Worm (Caenorhabditis elegans) whole organism, L4 larva: ENCODE data around the gene mec-17.

Source experiments
- F26F4.8 ChIP-seq: fragments of 200-800 bp; sonication (Bioruptor generic); conservative IDR thresholded peaks from 2 replicates; pipeline ENCODE4 v1.3.6; 2022; ENCODE audit warnings: missing genetic modification characterization, missing compliant biosample characterization
- F37D6.2 ChIP-seq: sonication (generic microtip); optimal IDR thresholded peaks from 2 replicates; lab custom pipeline; 2016; ENCODE audit warnings: mild to moderate bottlenecking, missing genetic modification characterization, missing compliant biosample characterization
- Y75B8A.6 ChIP-seq: fragments of 200-800 bp; sonication (Bioruptor generic); IDR thresholded peaks from 2 replicates; pipeline ENCODE4 v1.3.6; 2022; ENCODE audit warnings: missing genetic modification reagents, missing genetic modification characterization, missing compliant biosample characterization
- aha-1 ChIP-seq: fragments of 150-350 bp; peaks from one replicate; lab custom pipeline; 2014; ENCODE audit warnings: missing biosample characterization, missing genetic modification characterization
- ceh-28 ChIP-seq: fragments of 150-350 bp; optimal IDR thresholded peaks from 2 replicates; lab custom pipeline; 2014; ENCODE audit warnings: missing biosample characterization, missing genetic modification reagents, missing genetic modification characterization
- ceh-32 ChIP-seq: sonication (generic microtip); optimal IDR thresholded peaks from 2 replicates; lab custom pipeline; 2016; ENCODE audit warnings: mild to moderate bottlenecking, missing genetic modification characterization, missing compliant biosample characterization; ENCODE audit not compliant: poor library complexity
- ceh-44 ChIP-seq: fragments of 200-800 bp; sonication (Bioruptor generic); IDR thresholded peaks from 2 replicates; pipeline ENCODE4 v1.3.6; 2022; ENCODE audit warnings: missing genetic modification reagents, missing genetic modification characterization, missing compliant biosample characterization
- ctbp-1 ChIP-seq: fragments of 200-800 bp; sonication (Bioruptor generic); IDR thresholded peaks from 2 replicates; pipeline ENCODE4 v1.3.6; 2022; ENCODE audit warnings: missing genetic modification reagents, missing genetic modification characterization, missing compliant biosample characterization
- daf-12 ChIP-seq: fragments of 150-350 bp; optimal IDR thresholded peaks from 2 replicates; lab custom pipeline; 2014; ENCODE audit warnings: missing biosample characterization, missing genetic modification reagents, missing genetic modification characterization
- daf-16 ChIP-seq, 3 experiments: sonication (generic microtip); optimal IDR thresholded peaks; 2 replicates each; lab custom pipeline; 2016 to 2017; ENCODE audit warnings: missing genetic modification characterization in 3 of 3, missing genetic modification reagents in 3 of 3, mild to moderate bottlenecking in 2 of 3, missing compliant biosample characterization in 2 of 3, missing biosample characterization in 1 of 3, moderate library complexity in 1 of 3
- dmd-6 ChIP-seq: fragments of 200-800 bp; sonication (Bioruptor generic); IDR thresholded peaks from 2 replicates; pipeline ENCODE4 v1.3.6; 2022; ENCODE audit warnings: missing genetic modification reagents, missing genetic modification characterization, missing compliant biosample characterization
- dpl-1 ChIP-seq: fragments of 150-350 bp; optimal IDR thresholded peaks from 2 replicates; lab custom pipeline; 2014; ENCODE audit warnings: missing biosample characterization, missing genetic modification reagents, missing genetic modification characterization
- duxl-1 ChIP-seq: sonication (generic microtip); optimal IDR thresholded peaks from 2 replicates; lab custom pipeline; 2016; ENCODE audit warnings: mild to moderate bottlenecking, missing genetic modification characterization, moderate library complexity, missing compliant biosample characterization; ENCODE audit not compliant: poor library complexity
- dve-1 ChIP-seq: sonication (generic microtip); optimal IDR thresholded peaks from 2 replicates; lab custom pipeline; 2017; ENCODE audit warnings: antibody characterized with exemption, mild to moderate bottlenecking, missing genetic modification characterization, missing compliant biosample characterization; ENCODE audit not compliant: insufficient read depth
- egl-27 ChIP-seq: sonication (generic microtip); optimal IDR thresholded peaks from 3 replicates; lab custom pipeline; 2017; ENCODE audit warnings: missing biosample characterization, missing genetic modification reagents, missing genetic modification characterization
- hlh-30 ChIP-seq: sonication (generic microtip); optimal IDR thresholded peaks from 2 replicates; lab custom pipeline; 2017; ENCODE audit warnings: antibody characterized with exemption, mild to moderate bottlenecking, missing genetic modification characterization, missing compliant biosample characterization; ENCODE audit not compliant: insufficient read depth
- lin-1 ChIP-seq: fragments of 200-800 bp; sonication (Bioruptor generic); IDR thresholded peaks from 2 replicates; pipeline ENCODE4 v1.3.6; 2022; ENCODE audit warnings: missing genetic modification reagents, missing genetic modification characterization, missing compliant biosample characterization
- lin-38 ChIP-seq: fragments of 200-800 bp; sonication (Bioruptor generic); IDR thresholded peaks from 2 replicates; pipeline ENCODE4 v1.3.6; 2022; ENCODE audit warnings: missing genetic modification reagents, missing genetic modification characterization, missing compliant biosample characterization
- lir-3 ChIP-seq: sonication (generic microtip); optimal IDR thresholded peaks from 2 replicates; lab custom pipeline; 2016; ENCODE audit warnings: mild to moderate bottlenecking, missing genetic modification characterization, missing compliant biosample characterization
- madf-9 ChIP-seq: fragments of 200-800 bp; sonication (Bioruptor generic); conservative IDR thresholded peaks from 2 replicates; pipeline ENCODE4 v1.3.6; 2022; ENCODE audit warnings: missing genetic modification reagents, missing genetic modification characterization, missing compliant biosample characterization
- mes-2 ChIP-seq: sonication (generic microtip); optimal IDR thresholded peaks from 2 replicates; lab custom pipeline; 2016; ENCODE audit warnings: missing genotype, mild to moderate bottlenecking, missing genetic modification characterization, missing compliant biosample characterization; ENCODE audit not compliant: poor library complexity, severe bottlenecking
- mxl-2 ChIP-seq: fragments of 200-800 bp; sonication (Bioruptor generic); conservative IDR thresholded peaks from 2 replicates; pipeline ENCODE4 v1.3.6; 2022; ENCODE audit warnings: missing genetic modification reagents, missing genetic modification characterization, missing compliant biosample characterization
- nhr-237 ChIP-seq: sonication (generic microtip); optimal IDR thresholded peaks from 2 replicates; lab custom pipeline; 2017; ENCODE audit warnings: missing biosample characterization, missing genetic modification characterization
- nhr-28 ChIP-seq: fragments of 150-350 bp; optimal IDR thresholded peaks from 2 replicates; lab custom pipeline; 2014; ENCODE audit warnings: missing biosample characterization, missing genetic modification characterization
- nhr-42 ChIP-seq: fragments of 200-800 bp; sonication (Bioruptor generic); IDR thresholded peaks from 2 replicates; pipeline ENCODE4 v1.3.6; 2022; ENCODE audit warnings: missing genetic modification characterization, missing compliant biosample characterization
- nhr-6 ChIP-seq: fragments of 150-350 bp; optimal IDR thresholded peaks from 2 replicates; lab custom pipeline; 2014; ENCODE audit warnings: missing biosample characterization, missing genetic modification characterization
- nhr-76 ChIP-seq: fragments of 150-350 bp; optimal IDR thresholded peaks from 2 replicates; lab custom pipeline; 2014; ENCODE audit warnings: missing biosample characterization, missing genetic modification characterization
- pqm-1 ChIP-seq: sonication (generic microtip); optimal IDR thresholded peaks from 2 replicates; lab custom pipeline; 2017; ENCODE audit warnings: missing biosample characterization, missing genetic modification characterization
- rbr-2 ChIP-seq: sonication (generic microtip); optimal IDR thresholded peaks from 2 replicates; lab custom pipeline; 2016; ENCODE audit warnings: missing genotype, missing genetic modification characterization, missing compliant biosample characterization
- sdz-12 ChIP-seq: fragments of 200-800 bp; sonication (Bioruptor generic); optimal IDR thresholded peaks from 2 replicates; lab custom pipeline; 2018; ENCODE audit warnings: mild to moderate bottlenecking, missing genetic modification characterization, missing compliant biosample characterization
- snpc-1.2 ChIP-seq: fragments of 200-800 bp; sonication (Bioruptor generic); IDR thresholded peaks from 2 replicates; pipeline ENCODE4 v1.3.6; 2022; ENCODE audit warnings: missing genetic modification reagents, missing genetic modification characterization, missing compliant biosample characterization
- tra-1 ChIP-seq: fragments of 200-800 bp; sonication (Bioruptor generic); IDR thresholded peaks from 2 replicates; pipeline ENCODE4 v1.3.6; 2022; ENCODE audit warnings: missing genetic modification reagents, missing genetic modification characterization, missing compliant biosample characterization
- unc-62 ChIP-seq, 3 experiments: fragments of 150-350 bp in 1 of 3; sonication (generic microtip); optimal IDR thresholded peaks in 2 of 3; peaks in 1 of 3; 1 replicate in 1 of 3; 2 replicates in 2 of 3; lab custom pipeline; 2014 to 2017; ENCODE audit warnings: missing biosample characterization in 3 of 3, missing genetic modification characterization in 3 of 3, missing genetic modification reagents in 3 of 3, missing genotype in 1 of 3
- zag-1 ChIP-seq: fragments of 150-350 bp; optimal IDR thresholded peaks from 2 replicates; lab custom pipeline; 2014; ENCODE audit warnings: missing biosample characterization, missing genetic modification characterization
- zfp-2 ChIP-seq: sonication (generic microtip); optimal IDR thresholded peaks from 2 replicates; lab custom pipeline; 2016; ENCODE audit warnings: mild to moderate bottlenecking, missing genetic modification characterization, missing compliant biosample characterization
- zfp-3 ChIP-seq: fragments of 200-800 bp; sonication (Bioruptor generic); conservative IDR thresholded peaks from 2 replicates; pipeline ENCODE4 v1.3.6; 2022; ENCODE audit warnings: missing genetic modification reagents, missing genetic modification characterization, missing compliant biosample characterization
- zip-2 ChIP-seq: fragments of 150-350 bp; optimal IDR thresholded peaks from 2 replicates; lab custom pipeline; 2014; ENCODE audit warnings: missing biosample characterization, missing genetic modification characterization
- ztf-11 ChIP-seq: fragments of 150-350 bp; optimal IDR thresholded peaks from 2 replicates; lab custom pipeline; 2014; ENCODE audit warnings: missing biosample characterization, missing genetic modification characterization

mec-17 gene

ce11 chrIV:8026361-8026760 lies 39.4 kb upstream of the mec-17 start (continued):
- no peak for TF ChIP-seq zfp-2 (tag; lab: Kevin White, UChicago)
- no peak for TF ChIP-seq rbr-2 (tag; lab: Kevin White, UChicago)
- no peak for TF ChIP-seq unc-62 (GFP tag; optimal IDR thresholded peaks at IDR 0.05 in 1 of 2; lab: Kevin White, UChicago)
- no peak for TF ChIP-seq unc-62 (tag; optimal IDR thresholded peaks at IDR 0.05; lab: Kevin White, UChicago)
- TF ChIP-seq dve-1 (tag; lab: Kevin White, UChicago) = peak; percentile 75
- TF ChIP-seq lin-1 (GFP tag; lab: Robert Waterston, UW) = 0 out of 2 replicates have a peak, but pooled peaks have one; percentile 41
- TF ChIP-seq egl-27 = no peak
- TF ChIP-seq ctbp-1 (GFP tag; lab: Robert Waterston, UW) = no peak
- 0 out of 2 replicates have a peak, but pooled peaks have one; percentile 21 for TF ChIP-seq tra-1 (GFP tag; lab: Robert Waterston, UW)
- no peak for TF ChIP-seq nhr-42 (GFP tag; lab: Robert Waterston, UW)
- TF ChIP-seq mes-2 = peak; percentile 4
- no peak for TF ChIP-seq ztf-11 (tag; lab: Kevin White, UChicago)
- no peak for TF ChIP-seq dpl-1
- no peak for TF ChIP-seq madf-9
- no peak for TF ChIP-seq sdz-12 (GFP tag; lab: Kevin White, UChicago)
- no peak for TF ChIP-seq mxl-2 (GFP tag; lab: Robert Waterston, UW)
- no peak for TF ChIP-seq zfp-3 (GFP tag; lab: Robert Waterston, UW)
- TF ChIP-seq daf-16 (GFP tag; optimal IDR thresholded peaks at IDR 0.05; lab: Kevin White, UChicago) = no peak
- TF ChIP-seq daf-16 (tag; optimal IDR thresholded peaks at IDR 0.05; lab: Kevin White, UChicago) = peak; percentile 61
- TF ChIP-seq zip-2 (tag; lab: Kevin White, UChicago) = no peak
- no peak for TF ChIP-seq lir-3 (tag; lab: Kevin White, UChicago)

- no peak for TF ChIP-seq aha-1
- TF ChIP-seq ceh-28 (tag; lab: Kevin White, UChicago) = no peak
- TF ChIP-seq ceh-32 (tag; lab: Kevin White, UChicago) = no peak
- TF ChIP-seq pqm-1 (tag; lab: Kevin White, UChicago) = peak; percentile 29
- peak; percentile 55 for TF ChIP-seq nhr-28 (tag; lab: Kevin White, UChicago)
- TF ChIP-seq tra-1 (GFP tag; lab: Robert Waterston, UW) = no peak
- no peak for TF ChIP-seq hlh-30 (tag; lab: Kevin White, UChicago)
- no peak for TF ChIP-seq F26F4.8
- TF ChIP-seq dmd-6 (GFP tag; lab: Robert Waterston, UW) = peak; percentile 39; the same call in 1 of the 2 replicates
- no peak for TF ChIP-seq lin-38 (GFP tag; lab: Robert Waterston, UW)
- no peak for TF ChIP-seq nhr-237 (tag; lab: Kevin White, UChicago)
- no peak for TF ChIP-seq ceh-44 (GFP tag; lab: Robert Waterston, UW)
- TF ChIP-seq duxl-1 (tag; lab: Kevin White, UChicago) = no peak
- TF ChIP-seq Y75B8A.6 (GFP tag; lab: Robert Waterston, UW) = no peak
- TF ChIP-seq dpl-1 = no peak
- TF ChIP-seq ztf-11 (tag; lab: Kevin White, UChicago) = no peak
- TF ChIP-seq unc-62 (GFP tag; optimal IDR thresholded peaks at IDR 0.05 in 1 of 2; lab: Kevin White, UChicago) = no peak
- TF ChIP-seq unc-62 (tag; optimal IDR thresholded peaks at IDR 0.05; lab: Kevin White, UChicago) = no peak
- TF ChIP-seq nhr-6 (tag; lab: Kevin White, UChicago) = no peak
- no peak for TF ChIP-seq daf-16 (GFP tag; optimal IDR thresholded peaks at IDR 0.05; lab: Kevin White, UChicago)
- peak; percentile 22 for TF ChIP-seq daf-16 (tag; optimal IDR thresholded peaks at IDR 0.05; lab: Kevin White, UChicago)
- no peak for TF ChIP-seq nhr-76 (tag; lab: Kevin White, UChicago)
- TF ChIP-seq daf-12 (tag; lab: Kevin White, UChicago) = no peak
- no peak for TF ChIP-seq zag-1 (tag; lab: Kevin White, UChicago)
- TF ChIP-seq madf-9 = no peak
- TF ChIP-seq snpc-1.2 (GFP tag; lab: Robert Waterston, UW) = no peak
- TF ChIP-seq F37D6.2 = no peak
- no peak for TF ChIP-seq zfp-2 (tag; lab: Kevin White, UChicago)
Measured at ce11 chrIV:8023861-8024260, 36.9 kb upstream of the mec-17 start.
